Worm (Caenorhabditis elegans) whole organism, L4/young adult: ENCODE measurements around the gene F11D11.21.
"Not testable (repeated sequence)": the region's sequence is repeated elsewhere in the genome, so short reads cannot be mapped to it uniquely, and the experiment has no call there.

Experiments used
- W03F9.2 ChIP-seq: fragments of 150-350 bp; optimal IDR thresholded peaks from 2 replicates; lab custom pipeline; 2014; ENCODE audit warnings: missing biosample characterization, missing genetic modification characterization
- dao-5 ChIP-seq: sonication (generic microtip); optimal IDR thresholded peaks from 2 replicates; lab custom pipeline; 2016; ENCODE audit warnings: missing genotype, missing genetic modification characterization, moderate library complexity, missing compliant biosample characterization
- him-1 ChIP-seq: sonication (generic microtip); optimal IDR thresholded peaks from 2 replicates; lab custom pipeline; 2016; ENCODE audit warnings: missing genotype, missing genetic modification reagents, missing genetic modification characterization, missing compliant biosample characterization

F11D11.21 gene

DNA sequence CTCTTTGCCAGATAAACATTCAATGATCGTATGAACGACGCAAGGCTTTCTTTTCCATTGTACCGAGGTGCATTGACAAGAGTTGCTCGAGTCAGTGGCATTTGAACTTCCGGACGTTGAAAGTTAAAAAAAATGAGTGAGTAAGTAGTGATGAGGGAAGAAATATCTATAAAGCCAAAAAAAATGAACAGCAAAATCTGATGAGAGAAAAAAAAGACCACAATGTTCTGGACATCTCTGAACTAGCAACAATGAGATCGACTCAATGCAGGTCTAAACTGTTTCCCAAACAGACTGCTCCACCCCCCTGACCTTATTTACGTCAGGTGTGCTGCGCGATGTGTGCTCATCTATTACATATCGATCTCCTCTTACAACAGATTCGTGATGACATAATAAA is at the start of gene F11D11.21, which contains the start of gene F11D11.12:
F11D11.21 (minus strand) TSS at position 101 of the 400 bp plus-strand sequence.
F11D11.12 (minus strand) TSS at position 238 of the 400 bp plus-strand sequence.
- TF ChIP-seq W03F9.2 (tag; lab: Kevin White, UChicago) (no peak), dao-5 (no peak), him-1 (no peak)

DNA sequence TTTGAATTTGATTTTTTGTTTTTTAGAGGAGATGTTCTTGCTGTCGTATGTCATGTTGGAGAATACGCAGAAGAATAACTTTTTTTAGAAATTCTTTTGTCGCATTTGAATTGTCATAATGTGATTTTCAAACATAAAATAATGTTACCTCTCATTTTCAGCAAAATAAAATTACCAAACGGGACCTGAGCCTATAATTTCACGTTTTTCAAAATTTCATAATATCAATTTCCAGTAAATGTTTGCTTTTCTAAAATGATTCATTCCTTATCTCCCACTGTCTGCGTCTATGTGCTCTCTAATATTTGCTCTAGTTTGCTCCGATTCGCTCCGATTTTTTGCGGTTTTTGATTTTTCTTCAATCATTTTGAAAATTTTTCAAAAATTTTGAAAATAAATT is 40.3 kb upstream of the F11D11.21 start, which contains the start of gene nhr-231:
nhr-231 (plus strand) TSS at position 301 of the 400 bp plus-strand sequence.
- TF ChIP-seq W03F9.2 (tag; lab: Kevin White, UChicago): no peak
- TF ChIP-seq him-1: no peak
- TF ChIP-seq dao-5: no peak

DNA sequence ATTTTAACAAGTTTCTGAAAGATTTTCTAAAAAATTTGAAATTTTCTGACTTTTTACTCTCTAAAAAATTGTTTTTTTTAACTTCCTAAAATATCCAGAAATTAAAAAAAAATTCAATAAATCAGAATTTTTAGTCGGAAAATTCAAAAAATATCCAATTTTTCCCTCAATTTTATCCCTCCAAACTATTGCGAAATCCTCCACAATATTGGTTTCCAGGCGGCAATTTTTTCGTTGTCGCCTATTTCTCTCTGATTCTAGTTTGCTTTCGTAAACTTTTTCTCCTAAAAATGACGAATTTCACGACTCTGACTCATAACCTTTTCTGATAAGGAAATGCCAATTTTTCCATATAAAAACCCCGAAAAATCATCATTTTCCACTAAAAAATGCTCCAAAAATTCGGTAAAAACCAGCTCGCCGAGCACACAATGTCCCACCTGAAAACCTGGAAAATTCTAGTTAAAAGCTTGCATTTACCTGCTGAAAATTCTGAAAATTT is 37.1 kb upstream of the F11D11.21 start, which contains the start of gene Y17D7B.2:
Y17D7B.2 (plus strand) TSS at position 323 of the 502 bp plus-strand sequence.
- no peak for TF ChIP-seq W03F9.2 (tag; lab: Kevin White, UChicago)
- no peak for TF ChIP-seq dao-5
- TF ChIP-seq him-1: no peak

DNA sequence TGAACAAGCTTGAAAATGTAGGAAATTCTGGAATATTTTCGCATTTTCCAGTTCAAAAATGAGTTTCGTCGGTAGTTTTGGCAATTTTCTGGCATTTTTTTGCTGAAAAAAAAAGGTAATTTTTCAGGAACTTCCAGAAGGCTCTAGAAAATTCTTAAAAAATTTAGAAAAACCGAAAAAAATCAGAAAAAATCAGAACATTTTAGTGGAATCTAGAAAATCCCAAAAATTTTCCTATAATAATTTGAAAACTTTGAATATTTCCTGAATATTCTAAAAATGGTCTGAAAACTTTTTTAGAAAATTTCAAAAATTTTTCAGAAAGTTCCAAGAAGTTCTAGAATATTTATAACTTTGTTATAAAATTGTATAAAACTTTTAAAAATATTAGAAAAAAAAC is 36.3 kb upstream of the F11D11.21 start, which contains the start of gene Y17D7B.3:
Y17D7B.3 (minus strand) TSS at position 101 of the 400 bp plus-strand sequence.
- TF ChIP-seq dao-5 (no peak), him-1 (no peak), W03F9.2 (tag; lab: Kevin White, UChicago) (no peak)

DNA sequence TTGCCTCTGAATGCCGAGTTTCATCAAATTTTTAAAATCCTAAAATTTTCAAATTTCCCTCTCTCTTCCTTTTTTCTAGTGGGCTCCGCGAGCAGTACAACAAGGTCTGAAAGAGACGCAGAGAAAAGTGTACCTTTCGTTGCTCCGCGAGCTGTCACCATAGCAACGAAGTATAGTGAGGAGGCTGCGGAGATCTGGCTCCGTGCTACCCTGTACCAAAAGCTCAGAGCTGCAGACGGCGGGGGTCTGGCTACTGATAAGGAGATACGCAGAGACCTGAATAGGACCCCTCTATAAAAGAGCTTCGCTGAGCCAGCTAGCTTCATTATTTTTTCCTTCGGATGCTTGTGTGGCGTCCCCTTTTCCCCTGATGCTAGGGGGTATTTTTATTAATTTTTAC is 33.1 kb upstream of the F11D11.21 start, which contains the start of gene Y17D7B.10:
Y17D7B.10 (plus strand) TSS at position 243 of the 400 bp plus-strand sequence.
- TF ChIP-seq W03F9.2 (tag; lab: Kevin White, UChicago): no peak
- no peak for TF ChIP-seq dao-5
- TF ChIP-seq him-1: no peak

DNA sequence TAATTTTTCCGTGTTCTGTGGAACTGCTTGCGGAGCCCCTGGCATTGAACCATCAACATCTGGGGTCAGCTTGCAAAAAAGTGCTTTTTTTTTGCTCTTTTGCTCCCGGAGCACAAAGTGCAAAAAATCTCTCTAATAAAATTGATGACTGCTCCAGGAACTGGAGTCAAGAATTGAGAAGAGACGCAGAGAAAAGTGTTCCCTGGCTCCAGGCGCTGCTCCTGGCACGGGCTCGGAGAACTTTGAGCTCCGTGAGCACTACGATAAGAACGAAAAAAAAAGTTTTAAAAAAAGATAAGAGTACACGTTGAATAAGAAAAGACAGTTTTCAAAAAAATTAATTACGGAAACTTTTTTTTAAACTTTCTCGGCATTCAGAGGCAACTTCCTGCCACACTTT is 32.4 kb upstream of the F11D11.21 start:
- TF ChIP-seq dao-5: no peak
- TF ChIP-seq him-1: no peak
- no peak for TF ChIP-seq W03F9.2 (tag; lab: Kevin White, UChicago)

DNA sequence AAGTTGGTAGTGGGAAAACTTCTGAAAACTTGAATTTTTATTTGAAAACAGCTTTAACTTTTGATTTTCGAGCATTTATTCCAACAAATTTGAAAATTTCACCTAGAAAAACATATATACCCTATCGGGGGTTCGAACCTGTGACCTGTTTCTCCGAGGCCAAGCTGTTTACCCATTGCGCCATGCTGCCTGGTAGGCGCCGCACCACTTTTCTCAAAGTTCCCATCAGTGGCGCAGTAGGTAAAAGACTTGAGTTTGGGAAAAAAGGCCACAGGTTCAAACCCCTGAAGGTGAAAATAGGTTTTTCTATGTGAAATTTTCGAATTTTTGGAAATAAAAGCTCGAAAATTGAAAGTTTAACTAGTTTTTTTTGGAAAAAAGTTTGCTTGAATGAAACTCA is 30.3 kb upstream of the F11D11.21 start:
- TF ChIP-seq W03F9.2 (tag; lab: Kevin White, UChicago) (no peak), him-1 (no peak), dao-5 (no peak)

DNA sequence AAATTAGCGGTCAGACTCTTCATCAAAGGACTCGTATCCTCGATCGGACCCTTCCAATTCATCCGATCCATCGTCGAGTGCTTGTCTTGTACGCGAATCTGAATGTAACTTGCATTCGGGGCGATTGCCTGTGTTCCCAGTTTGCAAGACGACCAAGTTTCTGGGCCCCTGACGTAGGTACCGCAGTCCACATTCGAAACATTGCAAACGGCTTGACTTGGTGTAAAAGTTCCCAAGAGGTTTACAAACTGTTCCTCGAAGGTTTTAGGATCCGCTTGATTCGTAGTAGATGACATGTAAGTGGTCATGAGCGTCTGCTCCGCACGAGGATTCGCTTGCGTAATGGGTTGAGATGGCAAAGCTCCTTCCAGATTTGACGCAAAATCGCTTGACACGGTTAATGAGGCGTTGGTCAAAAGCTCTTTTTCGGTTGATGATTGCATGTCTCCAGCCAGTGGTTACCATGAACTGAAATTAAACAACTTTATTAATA is 25.9 kb upstream of the F11D11.21 start, which contains the start of gene Y17D7B.4:
Y17D7B.4 (minus strand) TSS at position 443 of the 493 bp plus-strand sequence.
- TF ChIP-seq him-1 (no peak), dao-5 (no peak), W03F9.2 (tag; lab: Kevin White, UChicago) (no peak)

DNA sequence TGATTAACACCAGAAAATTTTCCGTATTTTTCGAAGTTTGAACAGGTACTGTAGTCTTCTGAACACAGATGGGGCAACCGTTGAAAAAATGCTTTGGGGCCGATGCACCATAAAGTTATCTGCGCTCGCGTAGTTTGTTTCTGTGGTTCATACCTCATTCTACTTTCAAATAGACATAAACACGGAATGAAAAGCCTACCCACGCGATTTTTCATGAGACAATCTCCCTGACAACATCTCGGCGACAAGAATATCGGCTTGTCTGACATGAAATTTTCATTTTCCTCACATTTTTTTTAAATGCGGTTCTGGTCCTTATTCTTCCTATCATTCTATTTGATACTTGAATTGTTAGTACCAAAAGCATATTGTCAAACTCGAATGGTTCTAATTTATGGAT is 22.4 kb upstream of the F11D11.21 start, which contains the start of gene clec-257:
clec-257 (plus strand) TSS at position 301 of the 400 bp plus-strand sequence.
- no peak for TF ChIP-seq him-1
- no peak for TF ChIP-seq W03F9.2 (tag; lab: Kevin White, UChicago)
- no peak for TF ChIP-seq dao-5

DNA sequence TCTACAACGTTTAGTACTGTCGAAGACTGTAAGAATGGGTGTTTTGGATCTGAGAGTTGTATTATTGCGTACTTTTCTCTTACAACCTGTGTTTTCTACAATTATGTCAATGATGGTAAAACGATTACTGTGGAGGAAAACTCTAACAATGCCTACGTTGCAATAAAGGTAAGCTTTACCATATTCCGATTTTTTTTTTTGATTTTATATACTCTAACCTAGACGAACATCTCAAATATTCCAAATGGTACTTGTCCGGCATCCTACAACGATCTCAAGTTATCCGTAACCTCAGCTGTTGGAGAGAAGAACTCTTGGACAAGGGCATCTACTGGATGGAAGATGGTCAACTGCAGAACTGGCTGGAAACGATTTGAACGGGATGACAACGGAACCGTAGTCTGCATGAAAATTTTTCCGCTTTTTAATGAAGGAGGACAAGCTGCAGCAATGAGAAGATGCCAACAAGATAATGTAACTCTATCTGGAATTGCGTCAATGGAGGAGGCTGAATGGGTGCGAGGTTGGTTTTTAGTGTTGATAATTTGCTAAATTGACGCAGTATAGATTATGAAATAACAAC is 21.6 kb upstream of the F11D11.21 start:
- TF ChIP-seq dao-5: no peak
- TF ChIP-seq W03F9.2 (tag; lab: Kevin White, UChicago): no peak
- TF ChIP-seq him-1: no peak

DNA sequence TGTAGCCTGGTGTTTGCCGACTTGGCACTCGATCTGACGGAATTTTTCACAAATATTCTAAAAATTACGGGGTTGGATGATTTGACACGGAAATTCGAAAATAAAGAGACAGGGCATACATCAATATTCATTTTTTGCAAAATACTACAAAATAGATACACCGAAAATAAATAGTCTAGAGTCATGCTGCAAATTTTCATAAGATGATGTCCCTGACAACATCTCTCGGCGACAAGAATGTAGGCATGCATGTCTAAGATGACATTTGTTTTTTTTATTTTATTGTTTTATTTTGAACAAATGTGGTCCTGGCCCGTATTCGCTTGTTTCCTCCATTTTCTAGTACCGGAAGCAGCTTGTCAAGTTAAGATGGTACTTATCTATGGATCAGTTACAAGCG is 21.0 kb upstream of the F11D11.21 start, which contains the start of gene clec-256:
clec-256 (plus strand) TSS at position 301 of the 400 bp plus-strand sequence.
- TF ChIP-seq him-1: no peak
- TF ChIP-seq dao-5: no peak
- TF ChIP-seq W03F9.2 (tag; lab: Kevin White, UChicago): no peak

DNA sequence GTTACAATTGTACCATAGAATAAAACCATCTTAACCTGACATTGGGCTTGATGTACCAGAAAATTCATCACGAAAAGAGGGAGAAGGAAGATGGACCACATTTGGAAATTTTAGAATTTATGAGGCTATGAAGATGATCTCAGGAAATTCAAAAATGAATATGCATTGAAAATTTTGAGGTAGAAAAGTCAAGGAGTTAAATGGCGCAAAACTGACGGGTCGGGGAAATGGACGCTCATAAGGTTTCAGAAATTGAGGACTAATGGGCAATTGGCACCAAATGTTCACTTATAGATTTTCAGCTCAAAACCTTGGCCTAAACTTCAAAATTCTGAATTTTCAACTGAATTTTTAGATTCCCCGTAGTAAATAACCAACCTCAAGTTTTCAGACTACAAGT is 20.3 kb upstream of the F11D11.21 start, which contains the start of gene clec-255:
clec-255 (minus strand) TSS at position 101 of the 400 bp plus-strand sequence.
- TF ChIP-seq him-1 (no peak), dao-5 (no peak), W03F9.2 (tag; lab: Kevin White, UChicago) (no peak)

DNA sequence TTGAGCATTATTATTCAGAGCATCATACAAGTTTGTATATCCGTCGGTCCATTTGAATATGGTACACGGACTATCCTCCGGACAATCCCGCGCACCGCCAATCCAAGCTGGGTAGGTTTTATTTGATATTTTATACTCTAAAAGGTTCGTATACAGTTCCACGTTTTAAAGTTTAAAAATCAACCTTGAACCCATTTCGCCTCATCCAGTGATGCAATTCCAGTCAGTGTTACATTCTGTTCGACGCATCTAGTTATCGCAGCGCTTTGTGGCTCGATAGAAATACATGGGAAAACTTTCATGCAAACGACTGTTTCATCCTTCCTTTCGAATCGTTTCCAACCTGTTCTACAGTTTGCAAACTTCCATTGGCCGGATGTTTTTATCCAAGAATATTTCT is 19.6 kb upstream of the F11D11.21 start:
- no peak for TF ChIP-seq W03F9.2 (tag; lab: Kevin White, UChicago)
- TF ChIP-seq dao-5: no peak
- TF ChIP-seq him-1: no peak

DNA sequence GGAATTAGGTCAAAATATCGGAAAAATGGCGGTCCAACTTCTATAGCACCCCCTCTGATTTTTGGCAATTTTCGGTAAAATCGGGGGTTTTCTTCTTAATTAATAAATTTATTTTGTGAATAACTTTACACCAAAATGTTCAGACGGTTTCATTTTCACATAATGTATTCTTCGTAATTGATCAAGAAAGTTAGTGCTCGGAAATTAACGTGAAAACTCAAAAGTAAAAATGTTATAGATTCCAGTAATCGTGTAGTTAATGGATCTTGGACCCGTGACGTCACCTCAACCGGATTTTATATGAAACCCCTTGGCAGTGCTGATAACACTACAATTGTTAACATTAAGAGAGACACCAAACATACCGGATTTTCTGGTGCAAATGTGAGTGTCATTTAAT is 11.7 kb upstream of the F11D11.21 start, which contains the start of gene F11D11.22:
F11D11.22 (plus strand) TSS at position 301 of the 400 bp plus-strand sequence.
- not testable (repeated sequence) for TF ChIP-seq dao-5; him-1; W03F9.2 (tag; lab: Kevin White, UChicago)

DNA sequence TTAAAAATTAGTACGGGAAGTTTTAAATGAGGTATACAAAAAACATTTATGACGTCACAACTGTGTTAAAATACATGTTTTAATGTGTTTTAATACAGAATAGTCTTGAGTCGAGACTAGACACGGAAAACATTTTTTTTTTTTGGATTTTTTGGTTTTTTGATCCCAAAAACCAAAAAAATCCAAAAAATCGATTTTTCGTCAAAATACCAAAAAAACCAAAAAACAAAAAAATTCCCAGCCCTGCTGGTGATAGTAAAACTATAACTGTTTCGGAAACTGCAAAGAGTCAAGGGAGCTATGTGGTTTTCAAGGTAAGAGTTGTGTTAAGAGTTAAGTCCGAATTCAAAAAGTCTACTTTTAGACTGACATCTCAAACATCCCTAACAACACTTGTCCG is 10.7 kb upstream of the F11D11.21 start, which contains the start of gene F11D11.4:
F11D11.4 (plus strand) TSS at position 301 of the 400 bp plus-strand sequence.
- TF ChIP-seq him-1: no peak
- TF ChIP-seq W03F9.2 (tag; lab: Kevin White, UChicago): no peak
- no peak for TF ChIP-seq dao-5
